Worm (Caenorhabditis elegans): ENCODE measurements around the gene cnc-11.

ce11 chrV:1447724-1448123, 5.6 kb downstream of the cnc-11 start, which contains the start of gene cnc-3:
- TF ChIP-seq ama-1 (optimal IDR thresholded peaks at IDR 0.05) (no peak), nhr-11 (tag; optimal IDR thresholded peaks at IDR 0.05) (no peak), unc-3 (GFP tag; conservative IDR thresholded peaks at IDR 0.05) (no peak), unc-3 (tag; optimal IDR thresholded peaks at IDR 0.05) (no peak), ceh-24 (tag; optimal IDR thresholded peaks at IDR 0.05) (no peak), elt-2 (tag; optimal IDR thresholded peaks at IDR 0.05) (no peak), tbx-2 (tag; optimal IDR thresholded peaks at IDR 0.05) (no peak), ceh-30 (tag; optimal IDR thresholded peaks at IDR 0.05) (no peak), mec-3 (tag; optimal IDR thresholded peaks at IDR 0.05; ENCODE audit: borderline replicate concordance) (no peak), dve-1 (tag; optimal IDR thresholded peaks at IDR 0.05) (no peak), unc-55 (GFP tag; optimal IDR thresholded peaks at IDR 0.05) (no peak), zip-5 (tag; optimal IDR thresholded peaks at IDR 0.05) (no peak), fkh-10 (GFP tag; optimal IDR thresholded peaks at IDR 0.05) (no peak), ceh-14 (tag; optimal IDR thresholded peaks at IDR 0.05) (no peak), hlh-15 (tag; optimal IDR thresholded peaks at IDR 0.05) (no peak)

Measured in whole organism, late embryonic.